Fruit fly (Drosophila melanogaster) Kc167 (cell line): ENCODE measurements around the gene CG2061.

ENCODE experiments used
- Myc ChIP-seq: fragments of >200 bp; optimal IDR thresholded peaks from 2 replicates; lab custom pipeline; 2017; ENCODE audit warnings: missing external identifiers
- Sin3A ChIP-seq: fragments of >200 bp; optimal IDR thresholded peaks from 2 replicates; lab custom pipeline; 2018; ENCODE audit warnings: missing external identifiers
- h ChIP-seq: fragments of >200 bp; optimal IDR thresholded peaks from 3 replicates; lab custom pipeline; 2018; ENCODE audit warnings: missing external identifiers
- insv ChIP-seq: fragments of >200 bp; optimal IDR thresholded peaks from 3 replicates; lab custom pipeline; 2018; ENCODE audit warnings: missing external identifiers
- psq ChIP-seq: fragments of >200 bp; optimal IDR thresholded peaks from 2 replicates; lab custom pipeline; 2017; ENCODE audit warnings: missing external identifiers
- ttk ChIP-seq: sonication (Bioruptor generic); optimal IDR thresholded peaks from 2 replicates; lab custom pipeline; 2017; ENCODE audit warnings: missing external identifiers

CG2061 gene

DNA sequence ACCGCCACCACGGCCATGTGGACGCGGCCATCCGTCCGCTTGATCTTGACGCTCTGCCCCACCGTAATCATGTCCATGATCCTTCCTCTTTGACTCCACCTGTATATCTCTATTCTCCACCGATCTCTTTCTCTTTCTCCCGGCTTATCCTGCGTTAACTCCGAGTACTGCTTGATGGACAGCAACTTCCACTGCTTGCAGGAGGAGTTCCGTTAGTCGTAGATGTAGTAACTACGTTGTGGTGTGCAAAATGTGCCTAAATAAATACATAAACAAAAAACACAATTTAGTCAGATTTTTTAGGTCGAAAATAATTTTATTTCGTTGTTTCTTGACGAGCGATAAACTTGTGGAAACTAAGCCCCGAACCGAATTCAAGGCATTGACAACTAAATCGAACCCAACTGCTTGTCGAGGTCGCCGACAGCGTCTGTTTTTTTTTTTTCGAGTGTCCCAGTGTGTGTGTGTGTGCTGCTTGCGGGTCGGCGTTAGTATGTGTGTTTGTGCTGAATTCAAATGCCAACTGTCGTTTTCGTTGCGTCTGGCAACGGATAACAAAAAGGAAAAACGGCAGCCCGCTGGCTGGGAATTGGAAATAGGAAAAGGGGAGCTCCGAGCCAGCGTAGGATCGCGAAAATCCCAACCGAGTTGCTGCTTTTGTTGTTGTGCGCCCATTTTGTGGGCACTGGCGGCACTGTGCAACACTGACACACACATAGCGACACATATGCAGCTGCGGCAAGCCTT lies 43.7 kb downstream of the CG2061 start:
- TF ChIP-seq psq (lab: Kevin White, UChicago) (no peak), Myc (lab: Kevin White, UChicago) (no peak), h (lab: Kevin White, UChicago) (no peak), Sin3A (lab: Kevin White, UChicago) (no peak), insv (lab: Kevin White, UChicago) (no peak), ttk (no peak)

DNA sequence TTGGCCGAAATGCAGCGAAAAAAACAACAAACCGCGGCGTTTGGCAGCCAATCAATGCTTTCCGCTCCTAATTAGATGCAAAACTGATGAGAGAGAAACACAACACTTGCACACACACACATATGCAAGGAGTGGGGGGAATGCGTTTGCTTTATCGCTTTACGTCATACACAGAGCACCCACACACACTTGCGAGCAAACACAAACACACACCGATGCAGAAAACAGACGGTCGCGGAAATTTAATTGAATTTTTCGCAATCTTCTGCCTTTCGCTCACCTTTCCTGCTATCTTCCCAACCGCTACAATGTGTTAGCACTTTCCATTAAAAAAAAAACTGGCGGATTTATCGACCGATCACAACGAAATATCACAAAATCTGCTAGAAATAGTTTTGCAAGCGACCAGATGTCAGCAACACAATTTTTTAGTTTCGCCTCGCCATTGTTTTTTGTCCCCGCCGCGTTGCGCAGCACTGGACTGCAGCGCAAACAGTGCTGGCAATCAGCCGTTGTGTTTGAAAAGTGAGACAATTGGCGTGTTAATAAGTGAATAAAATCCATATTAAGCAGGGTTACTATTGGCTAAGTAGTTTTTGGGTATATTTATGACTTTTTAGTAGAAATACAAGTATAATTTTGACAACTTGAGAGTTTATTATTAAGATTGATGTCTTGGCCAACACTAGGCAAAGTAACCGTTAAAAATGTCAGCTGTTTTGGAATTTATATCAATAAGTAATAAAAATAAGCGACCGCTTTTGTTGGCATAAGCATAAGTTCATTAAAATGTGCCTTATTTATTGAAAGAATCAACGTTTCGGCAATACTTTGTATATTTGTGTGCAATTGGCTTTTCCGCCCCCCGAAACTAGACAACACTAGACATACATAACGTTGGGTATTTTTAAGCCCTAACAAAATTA lies 44.6 kb downstream of the CG2061 start, which contains the start of gene Klp10A:
Gene Klp10A (minus strand): TSS at position 532 of the 926 bp plus-strand sequence.
- TF ChIP-seq h (lab: Kevin White, UChicago) (no peak), insv (lab: Kevin White, UChicago) (no peak)

DNA sequence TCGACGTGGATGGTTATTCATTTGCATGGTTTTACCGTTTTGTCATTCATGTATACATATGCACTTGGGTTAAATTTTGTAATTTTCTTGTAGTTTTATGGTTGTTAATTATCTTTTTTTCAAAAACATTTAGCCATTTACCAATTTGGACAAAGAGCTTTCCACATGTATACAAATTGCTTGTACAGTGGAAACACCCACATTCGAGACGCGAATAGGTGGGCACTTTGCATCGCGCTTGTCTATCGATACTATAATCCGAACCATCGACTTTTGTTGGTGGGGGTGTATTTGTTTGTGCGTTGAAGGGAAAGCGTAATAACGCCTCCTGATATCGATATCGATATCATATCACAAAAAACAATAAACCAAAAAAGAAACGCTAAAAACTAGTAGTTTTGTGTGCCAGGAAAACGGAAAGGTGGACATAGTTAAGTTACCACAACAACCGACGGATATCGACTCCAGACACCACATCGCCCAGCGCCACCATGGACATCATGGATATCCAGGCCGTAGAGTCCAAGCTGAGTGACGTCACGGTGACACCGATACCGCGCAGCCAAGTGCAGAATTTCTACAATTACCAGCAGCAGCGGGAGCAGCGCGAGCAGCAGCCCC lies 45.4 kb downstream of the CG2061 start, which contains the start of gene CDK2AP1:
Gene CDK2AP1 (plus strand): TSS at position 294 of the 621 bp plus-strand sequence.
- TF ChIP-seq Sin3A (lab: Kevin White, UChicago) (no peak), Myc (lab: Kevin White, UChicago) (no peak), insv (lab: Kevin White, UChicago) (no peak), h (lab: Kevin White, UChicago) (no peak), ttk (no peak), psq (lab: Kevin White, UChicago) (no peak)

DNA sequence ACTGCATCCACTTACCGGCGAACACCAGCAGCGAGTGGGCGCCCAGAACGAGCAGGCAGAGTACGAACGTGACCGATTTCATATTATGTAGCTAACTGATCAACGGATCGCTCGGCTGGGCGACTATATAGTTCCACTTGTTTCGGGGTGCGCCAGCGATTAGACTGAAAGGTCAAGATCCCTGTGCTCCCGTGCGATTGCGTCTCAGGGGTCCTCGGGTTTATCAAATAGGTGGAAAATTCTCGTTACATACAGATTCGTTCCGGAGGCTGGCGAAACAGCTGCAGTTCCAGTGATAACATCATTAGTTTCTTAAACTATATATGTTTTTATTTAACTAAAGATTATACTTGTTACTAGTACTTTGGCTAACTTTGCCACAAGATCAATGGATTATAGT lies 47.9 kb downstream of the CG2061 start, which contains the start of gene ssp7:
Gene ssp7 (minus strand): TSS at position 101 of the 400 bp plus-strand sequence.
- TF ChIP-seq ttk = no peak
- TF ChIP-seq h (lab: Kevin White, UChicago) = no peak
- no peak for TF ChIP-seq Sin3A (lab: Kevin White, UChicago)
- no peak for TF ChIP-seq Myc (lab: Kevin White, UChicago)
- TF ChIP-seq insv (lab: Kevin White, UChicago) = no peak
- no peak for TF ChIP-seq psq (lab: Kevin White, UChicago)

DNA sequence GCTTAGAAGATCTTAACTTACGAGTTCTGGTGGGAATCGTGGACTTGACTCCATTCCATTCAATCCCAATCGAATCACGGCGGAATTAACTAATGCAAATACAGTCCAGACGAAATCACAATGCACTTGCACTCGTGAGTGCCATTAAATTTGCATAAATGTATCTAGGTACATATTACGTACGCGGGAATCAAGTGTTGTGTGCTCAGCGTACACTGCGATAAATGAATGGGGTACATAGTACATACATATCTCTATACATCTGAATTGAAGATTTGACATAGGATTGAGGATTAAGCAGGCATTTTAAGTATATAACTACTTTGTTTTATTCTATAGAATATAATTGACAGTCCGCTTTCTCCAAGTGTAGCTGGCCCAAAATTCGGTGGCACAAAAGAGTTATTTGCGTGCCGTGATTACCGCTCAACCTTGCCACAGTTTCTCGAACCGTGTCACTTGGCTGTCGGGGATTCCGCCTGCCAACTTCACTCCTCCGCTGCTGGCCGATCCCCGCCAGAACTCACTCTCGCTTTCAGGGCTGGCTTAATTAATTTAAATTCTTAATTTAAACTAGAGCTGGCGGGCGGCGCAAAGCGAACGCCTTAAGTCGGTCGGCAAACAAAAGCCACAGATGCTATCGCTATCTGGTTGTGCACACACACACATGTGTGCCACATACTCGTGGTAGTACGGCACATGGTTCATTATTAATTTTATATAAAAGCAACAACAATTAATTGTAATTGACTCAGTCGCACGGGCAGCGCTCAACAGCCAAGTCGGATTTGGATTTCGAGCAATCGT lies 49.7 kb downstream of the CG2061 start, which contains the start of the genes CG15199 and CG15202:
Gene CG15199 (minus strand): TSS at position 51 of the 807 bp plus-strand sequence.
Gene CG15202 (plus strand): TSS at position 757 of the 807 bp plus-strand sequence.
- TF ChIP-seq Myc (lab: Kevin White, UChicago) (no peak), psq (lab: Kevin White, UChicago) (no peak), ttk (no peak), insv (lab: Kevin White, UChicago) (no peak), h (lab: Kevin White, UChicago) (no peak), Sin3A (lab: Kevin White, UChicago) (no peak)

DNA sequence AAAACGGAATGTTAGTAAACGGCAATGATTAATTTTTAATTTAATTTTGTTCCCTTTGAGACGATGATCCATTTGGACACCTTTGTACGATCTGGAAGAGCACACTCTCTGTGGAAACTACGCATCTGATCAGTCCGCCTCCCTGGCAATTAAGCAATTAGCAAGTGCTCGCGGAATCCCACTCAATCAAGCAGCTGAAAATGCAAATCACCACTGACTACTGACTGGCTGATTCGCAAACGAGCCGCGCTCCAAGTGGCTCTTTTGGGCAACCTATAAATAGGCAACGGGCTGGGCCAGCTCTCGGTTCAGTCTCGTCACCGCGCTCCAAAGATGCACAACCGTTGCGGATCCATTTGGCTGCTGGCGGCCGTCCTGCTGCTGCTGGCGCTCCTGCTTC lies 51.5 kb downstream of the CG2061 start, which contains the start of gene CG15201:
Gene CG15201 (plus strand): TSS at position 301 of the 400 bp plus-strand sequence.
- no peak for TF ChIP-seq insv (lab: Kevin White, UChicago)
- no peak for TF ChIP-seq psq (lab: Kevin White, UChicago)
- TF ChIP-seq ttk = no peak
- TF ChIP-seq h (lab: Kevin White, UChicago) = no peak
- TF ChIP-seq Sin3A (lab: Kevin White, UChicago) = no peak
